Fruit fly (Drosophila melanogaster) whole organism, embryonic: Measurements from ENCODE around the gene dnc.

Experiments
- Atf-2 ChIP-seq: fragments of 200-800 bp; sonication (Bioruptor generic); optimal IDR thresholded peaks from 2 replicates; lab custom pipeline; 2016; ENCODE audit warnings: missing biosample characterization, missing genetic modification characterization
- CG13624 ChIP-seq: fragments of 200-800 bp; sonication (Bioruptor generic); optimal IDR thresholded peaks from 2 replicates; lab custom pipeline; 2016; ENCODE audit warnings: missing biosample characterization, missing genetic modification characterization
- CG13775 ChIP-seq: fragments of 200-800 bp; sonication (Bioruptor generic); optimal IDR thresholded peaks from 3 replicates; lab custom pipeline; 2017; ENCODE audit warnings: missing biosample characterization, mild to moderate bottlenecking, missing genetic modification characterization
- CG15073 ChIP-seq: fragments of 200-800 bp; sonication (Bioruptor generic); optimal IDR thresholded peaks from 2 replicates; lab custom pipeline; 2016; ENCODE audit warnings: missing biosample characterization, missing genetic modification characterization
- CG1529 ChIP-seq: fragments of 200-800 bp; sonication (Bioruptor generic); optimal IDR thresholded peaks from 3 replicates; lab custom pipeline; 2018; ENCODE audit warnings: missing biosample characterization, missing genetic modification characterization
- CG17328 ChIP-seq: fragments of 200-800 bp; sonication (Bioruptor generic); IDR thresholded peaks from 2 replicates; pipeline ENCODE4 v1.3.6; 2022; ENCODE audit warnings: missing biosample characterization, missing genetic modification characterization
- CG2129 ChIP-seq: fragments of 200-800 bp; sonication (Bioruptor generic); IDR thresholded peaks from 2 replicates; pipeline ENCODE4 v1.3.6; 2022; ENCODE audit warnings: missing biosample characterization, missing genetic modification characterization; ENCODE audit not compliant: partially characterized antibody
- CG31441 ChIP-seq: fragments of 200-800 bp; sonication (Bioruptor generic); IDR thresholded peaks from 2 replicates; pipeline ENCODE4 v1.3.6; 2022; ENCODE audit warnings: missing biosample characterization, missing genetic modification characterization
- CG3281 ChIP-seq: fragments of 200-800 bp; sonication (Bioruptor generic); optimal IDR thresholded peaks from 3 replicates; lab custom pipeline; 2017; ENCODE audit warnings: missing biosample characterization, mild to moderate bottlenecking, missing genetic modification characterization
- CG33213 ChIP-seq: fragments of 200-800 bp; sonication (Bioruptor generic); optimal IDR thresholded peaks from 3 replicates; lab custom pipeline; 2016; ENCODE audit warnings: missing biosample characterization, missing genetic modification characterization
- CG33557 ChIP-seq: fragments of 200-800 bp; sonication (Bioruptor generic); optimal IDR thresholded peaks from 2 replicates; lab custom pipeline; 2019; ENCODE audit warnings: missing biosample characterization, mild to moderate bottlenecking, missing genetic modification characterization, moderate library complexity
- CG6791 ChIP-seq: fragments of 200-800 bp; sonication (Bioruptor generic); IDR thresholded peaks from 3 replicates; pipeline ENCODE4 v1.3.6; 2022; ENCODE audit warnings: missing biosample characterization, missing genetic modification characterization; ENCODE audit not compliant: partially characterized antibody
- CG7745 ChIP-seq: fragments of 200-800 bp; sonication (Bioruptor generic); optimal IDR thresholded peaks from 2 replicates; lab custom pipeline; 2018; ENCODE audit warnings: missing biosample characterization, mild to moderate bottlenecking, missing genetic modification characterization, moderate library complexity
- CG7987 ChIP-seq: fragments of 200-800 bp; sonication (Bioruptor generic); optimal IDR thresholded peaks from 2 replicates; lab custom pipeline; 2018; ENCODE audit warnings: missing biosample characterization, mild to moderate bottlenecking, missing genetic modification characterization, moderate library complexity
- CG9932 ChIP-seq: fragments of 200-800 bp; sonication (Bioruptor generic); IDR thresholded peaks from 2 replicates; pipeline ENCODE4 v1.3.6; 2022; ENCODE audit warnings: missing biosample characterization, missing genetic modification characterization
- Dek ChIP-seq: fragments of 200-800 bp; sonication (Bioruptor generic); optimal IDR thresholded peaks from 3 replicates; lab custom pipeline; 2019; ENCODE audit warnings: missing biosample characterization, mild to moderate bottlenecking, missing genetic modification characterization, moderate library complexity
- Hr51 ChIP-seq, 2 experiments: fragments of 200-800 bp; sonication (Bioruptor generic); optimal IDR thresholded peaks; 2 replicates in 1 of 2; 3 replicates in 1 of 2; lab custom pipeline; 2016 to 2018; ENCODE audit warnings: missing biosample characterization in 2 of 2, missing genetic modification characterization in 2 of 2, mild to moderate bottlenecking in 1 of 2, moderate library complexity in 1 of 2
- Optix ChIP-seq: fragments of 200-800 bp; sonication (Bioruptor generic); IDR thresholded peaks from 3 replicates; pipeline ENCODE4 v1.3.6; 2022; ENCODE audit warnings: missing biosample characterization, missing genetic modification characterization
- Scr ChIP-seq: fragments of 200-800 bp; sonication (Bioruptor generic); IDR thresholded peaks from 2 replicates; pipeline ENCODE4 v1.3.6; 2022; ENCODE audit warnings: missing biosample characterization, missing genetic modification characterization; ENCODE audit not compliant: partially characterized antibody
- Six4 ChIP-seq: fragments of 200-800 bp; sonication (Bioruptor generic); optimal IDR thresholded peaks from 2 replicates; lab custom pipeline; 2016; ENCODE audit warnings: missing biosample characterization, missing genetic modification characterization
- Spps ChIP-seq: fragments of 200-800 bp; sonication (Bioruptor generic); optimal IDR thresholded peaks from 2 replicates; lab custom pipeline; 2018; ENCODE audit warnings: missing biosample characterization, mild to moderate bottlenecking, missing genetic modification characterization
- Usf ChIP-seq: fragments of 200-800 bp; sonication (Bioruptor generic); optimal IDR thresholded peaks from 2 replicates; lab custom pipeline; 2017; ENCODE audit warnings: missing genotype, missing biosample characterization, missing genetic modification characterization
- Vsx1 ChIP-seq: fragments of 200-800 bp; sonication (Bioruptor generic); optimal IDR thresholded peaks from 2 replicates; lab custom pipeline; 2017; ENCODE audit warnings: missing biosample characterization, mild to moderate bottlenecking, missing genetic modification characterization, missing genetic modification reagents
- bab2 ChIP-seq: fragments of 200-800 bp; sonication (Bioruptor generic); optimal IDR thresholded peaks from 2 replicates; lab custom pipeline; 2016; ENCODE audit warnings: missing biosample characterization, missing genetic modification characterization
- bowl ChIP-seq: fragments of 200-800 bp; sonication (Bioruptor generic); IDR thresholded peaks from 2 replicates; pipeline ENCODE4 v1.3.6; 2022; ENCODE audit warnings: missing biosample characterization, missing genetic modification characterization
- cato ChIP-seq: fragments of 200-800 bp; sonication (Bioruptor generic); optimal IDR thresholded peaks from 2 replicates; lab custom pipeline; 2016; ENCODE audit warnings: missing biosample characterization, missing genetic modification characterization, borderline replicate concordance
- chif ChIP-seq, 2 experiments: fragments of 200-800 bp; sonication (Bioruptor generic); optimal IDR thresholded peaks; 3 replicates each; lab custom pipeline; 2016; ENCODE audit warnings: missing biosample characterization in 2 of 2, missing genetic modification characterization in 2 of 2
- da ChIP-seq: fragments of 200-800 bp; sonication (Bioruptor generic); optimal IDR thresholded peaks from 2 replicates; lab custom pipeline; 2016; ENCODE audit warnings: missing biosample characterization, missing genetic modification characterization
- en ChIP-seq: fragments of 200-800 bp; sonication (Bioruptor generic); optimal IDR thresholded peaks from 2 replicates; lab custom pipeline; 2016; ENCODE audit warnings: missing biosample characterization, missing genetic modification characterization
- fd96Cb ChIP-seq: fragments of 200-800 bp; sonication (Bioruptor generic); optimal IDR thresholded peaks from 2 replicates; lab custom pipeline; 2018; ENCODE audit warnings: missing biosample characterization, mild to moderate bottlenecking, missing genetic modification characterization, moderate library complexity
- ftz-f1 ChIP-seq: fragments of 200-800 bp; sonication (Bioruptor generic); optimal IDR thresholded peaks from 2 replicates; lab custom pipeline; 2016; ENCODE audit warnings: missing biosample characterization, missing genetic modification characterization
- grau ChIP-seq: fragments of 200-800 bp; optimal IDR thresholded peaks from 3 replicates; lab custom pipeline; 2019; ENCODE audit warnings: missing biosample characterization, mild to moderate bottlenecking, missing genetic modification characterization, moderate library complexity
- grn ChIP-seq: fragments of 200-800 bp; sonication (Bioruptor generic); optimal IDR thresholded peaks from 3 replicates; lab custom pipeline; 2017; ENCODE audit warnings: missing biosample characterization, missing genetic modification characterization
- gsb ChIP-seq: fragments of 200-800 bp; sonication (Bioruptor generic); IDR thresholded peaks from 2 replicates; pipeline ENCODE4 v1.3.6; 2022; ENCODE audit warnings: missing biosample characterization, missing genetic modification characterization
- hth ChIP-seq: fragments of >200 bp; optimal IDR thresholded peaks from 2 replicates; lab custom pipeline; 2017; ENCODE audit warnings: inconsistent platforms
- jing ChIP-seq: fragments of 200-800 bp; sonication (Bioruptor generic); optimal IDR thresholded peaks from 2 replicates; lab custom pipeline; 2018; ENCODE audit warnings: missing biosample characterization, mild to moderate bottlenecking, missing genetic modification characterization
- onecut ChIP-seq: fragments of 200-800 bp; sonication (Bioruptor generic); IDR thresholded peaks from 2 replicates; pipeline ENCODE4 v1.3.6; 2022; ENCODE audit warnings: missing biosample characterization, missing genetic modification characterization
- peb ChIP-seq: fragments of 200-800 bp; sonication (Bioruptor generic); IDR thresholded peaks from 2 replicates; pipeline ENCODE4 v1.3.6; 2022; ENCODE audit warnings: missing biosample characterization, missing genetic modification characterization
- pita ChIP-seq: fragments of 200-800 bp; sonication (Bioruptor generic); optimal IDR thresholded peaks from 2 replicates; lab custom pipeline; 2017; ENCODE audit warnings: missing biosample characterization, mild to moderate bottlenecking, missing genetic modification characterization
- pnt ChIP-seq: fragments of 200-800 bp; sonication (Bioruptor generic); optimal IDR thresholded peaks from 3 replicates; lab custom pipeline; 2016; ENCODE audit warnings: missing biosample characterization, missing genetic modification characterization
- sima ChIP-seq: fragments of 200-800 bp; sonication (Bioruptor generic); optimal IDR thresholded peaks from 2 replicates; lab custom pipeline; 2016; ENCODE audit warnings: missing biosample characterization, missing genetic modification characterization
- stwl ChIP-seq: fragments of 200-800 bp; sonication (Bioruptor generic); optimal IDR thresholded peaks from 3 replicates; lab custom pipeline; 2018; ENCODE audit warnings: missing biosample characterization, mild to moderate bottlenecking, missing genetic modification characterization, moderate library complexity
- tna ChIP-seq: fragments of 200-800 bp; sonication (Bioruptor generic); IDR thresholded peaks from 2 replicates; pipeline ENCODE4 v1.3.6; 2022; ENCODE audit warnings: missing biosample characterization, missing genetic modification characterization; ENCODE audit not compliant: partially characterized antibody
- vfl ChIP-seq: fragments of 200-800 bp; sonication (Bioruptor generic); optimal IDR thresholded peaks from 2 replicates; lab custom pipeline; 2016; ENCODE audit warnings: missing biosample characterization, missing genetic modification characterization
- zen ChIP-seq: fragments of 200-800 bp; sonication (Bioruptor generic); optimal IDR thresholded peaks from 3 replicates; lab custom pipeline; 2018; ENCODE audit warnings: missing biosample characterization, mild to moderate bottlenecking, missing genetic modification characterization, moderate library complexity

The dnc gene

DNA sequence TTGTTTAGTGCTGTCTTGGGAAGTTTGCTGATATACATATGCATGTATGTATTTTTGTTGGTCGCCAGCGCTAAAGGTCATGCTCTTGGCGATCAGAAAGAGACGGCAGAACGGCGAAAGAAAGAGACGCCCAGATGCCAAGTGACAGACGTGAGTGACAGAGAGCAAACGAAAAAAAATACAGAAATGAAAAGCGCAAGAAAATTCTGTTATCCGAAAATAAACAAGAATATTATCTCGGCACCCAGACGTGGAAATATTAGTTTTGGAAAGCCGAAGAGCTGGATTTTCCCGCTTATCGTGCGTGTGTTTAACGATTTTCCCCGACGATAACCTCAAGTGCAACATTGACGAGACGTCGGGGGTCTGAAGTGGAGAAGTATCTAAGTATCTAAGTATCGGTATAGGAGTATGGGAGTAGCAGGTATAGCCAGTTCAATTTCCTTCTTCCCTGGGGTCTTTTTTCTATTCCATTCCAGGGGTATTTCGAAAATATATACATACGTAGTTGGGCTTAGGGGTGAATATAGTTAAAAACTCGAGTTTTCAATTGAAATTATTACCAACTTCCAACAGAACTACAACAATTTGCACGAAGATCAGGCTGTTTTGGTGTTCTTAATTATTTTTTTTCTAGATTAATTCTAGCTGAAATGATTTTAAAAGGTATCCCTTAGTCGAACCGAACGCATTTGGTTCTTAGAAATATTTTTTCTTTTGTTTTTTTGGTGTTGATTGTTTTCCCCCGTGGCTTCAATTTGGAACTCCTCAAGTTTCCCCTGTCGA is 190.8 kb downstream of the dnc start (continued):
- TF ChIP-seq pnt (GFP tag; lab: Kevin White, UChicago) (no peak), CG9932 (GFP tag; lab: Robert Waterston, UW) (no peak), Optix (GFP tag; lab: Robert Waterston, UW) (no peak), CG15073 (GFP tag; lab: Kevin White, UChicago) (no peak), CG2129 (no peak), peb (GFP tag; lab: Robert Waterston, UW) (no peak), Scr (GFP tag; lab: Robert Waterston, UW) (no peak), gsb (GFP tag; lab: Robert Waterston, UW) (no peak), chif (GFP tag; optimal IDR thresholded peaks at IDR 0.05; lab: Kevin White, UChicago) (peak; percentile 47 to 80), vfl (no peak), grn (peak; percentile 81), Six4 (peak; percentile 43), CG17328 (peak; percentile 65), CG33557 (peak; percentile 31), Vsx1 (GFP tag; lab: Kevin White, UChicago) (no peak), CG33213 (GFP tag; lab: Kevin White, UChicago) (no peak), CG6791 (GFP tag; lab: Robert Waterston, UW) (peak; percentile 22; the same call in 1 of the 3 replicates), tna (GFP tag; lab: Robert Waterston, UW) (no peak), sima (GFP tag; lab: Kevin White, UChicago) (no peak), Hr51 (GFP tag; optimal IDR thresholded peaks at IDR 0.05; lab: Kevin White, UChicago) (no peak), CG3281 (no peak), CG13775 (GFP tag; lab: Kevin White, UChicago) (peak; percentile 73), Usf (GFP tag; lab: Kevin White, UChicago) (peak; percentile 53), zen (tag; lab: Kevin White, UChicago) (peak; percentile 23), cato (peak; percentile 10), CG13624 (GFP tag; lab: Kevin White, UChicago) (no peak), jing (GFP tag; lab: Kevin White, UChicago) (no peak), Dek (no peak), CG7745 (no peak), fd96Cb (tag; lab: Kevin White, UChicago) (peak; percentile 61), en (GFP tag; lab: Kevin White, UChicago) (no peak), ftz-f1 (GFP tag; lab: Kevin White, UChicago) (peak; percentile 46), Spps (peak; percentile 56), Atf-2 (GFP tag; lab: Kevin White, UChicago) (peak; percentile 38), CG7987 (no peak), onecut (no peak), bowl (no peak), CG31441 (peak; percentile 55), pita (GFP tag; lab: Kevin White, UChicago) (no peak), bab2 (GFP tag; lab: Kevin White, UChicago) (peak; percentile 32), stwl (tag; lab: Kevin White, UChicago) (no peak), CG1529 (GFP tag; lab: Kevin White, UChicago) (peak; percentile 28), grau (tag; lab: Kevin White, UChicago) (peak; percentile 5), hth (lab: Kevin White, UChicago) (peak; percentile 8), da (GFP tag; lab: Kevin White, UChicago) (no peak)
